Worm (Caenorhabditis elegans) whole organism, L4 larva: ENCODE results near the gene catp-8.
A peak's percentile ranks its signal among the peaks of the same experiment; 100 is the strongest.

Source experiments
- D1046.2 ChIP-seq: fragments of 200-800 bp; sonication (Bioruptor generic); IDR thresholded peaks from 2 replicates; pipeline ENCODE4 v1.3.6; 2022; ENCODE audit warnings: missing genetic modification characterization, missing compliant biosample characterization
- F26F4.8 ChIP-seq: fragments of 200-800 bp; sonication (Bioruptor generic); conservative IDR thresholded peaks from 2 replicates; pipeline ENCODE4 v1.3.6; 2022; ENCODE audit warnings: missing genetic modification characterization, missing compliant biosample characterization
- F44E2.7 ChIP-seq: fragments of 200-800 bp; sonication (Bioruptor generic); IDR thresholded peaks from 2 replicates; pipeline ENCODE4 v2.1.2; 2022; ENCODE audit warnings: missing genetic modification characterization, missing compliant biosample characterization
- F49E8.2 ChIP-seq: sonication (generic microtip); optimal IDR thresholded peaks from 2 replicates; lab custom pipeline; 2016; ENCODE audit warnings: missing compliant biosample characterization, mild to moderate bottlenecking, missing genetic modification characterization, borderline replicate concordance
- Y105C5A.15 ChIP-seq: fragments of 200-800 bp; sonication (Bioruptor generic); IDR thresholded peaks from 2 replicates; pipeline ENCODE4 v1.3.6; 2022; ENCODE audit warnings: missing genetic modification characterization, missing compliant biosample characterization
- Y5F2A.4 ChIP-seq: fragments of 200-800 bp; sonication (Bioruptor generic); optimal IDR thresholded peaks from 2 replicates; lab custom pipeline; 2018; ENCODE audit warnings: mild to moderate bottlenecking, missing genetic modification characterization, missing compliant biosample characterization
- ZK546.5 ChIP-seq, 2 experiments: sonication (generic microtip); optimal IDR thresholded peaks; 2 replicates each; lab custom pipeline; 2017; ENCODE audit warnings: missing biosample characterization in 2 of 2, missing genetic modification characterization in 2 of 2
- aha-1 ChIP-seq: fragments of 150-350 bp; peaks from one replicate; lab custom pipeline; 2014; ENCODE audit warnings: missing biosample characterization, missing genetic modification characterization
- arid-1 ChIP-seq: fragments of 200-800 bp; sonication (Bioruptor generic); conservative IDR thresholded peaks from 2 replicates; pipeline ENCODE4 v1.3.6; 2022; ENCODE audit warnings: missing genetic modification reagents, missing genetic modification characterization, missing compliant biosample characterization
- ceh-44 ChIP-seq: fragments of 200-800 bp; sonication (Bioruptor generic); IDR thresholded peaks from 2 replicates; pipeline ENCODE4 v1.3.6; 2022; ENCODE audit warnings: missing genetic modification reagents, missing genetic modification characterization, missing compliant biosample characterization
- cey-2 ChIP-seq: sonication (generic microtip); optimal IDR thresholded peaks from 3 replicates; lab custom pipeline; 2017; ENCODE audit warnings: missing genetic modification characterization, mild to moderate bottlenecking, missing compliant biosample characterization, antibody characterized with exemption, borderline replicate concordance; ENCODE audit not compliant: insufficient read depth
- duxl-1 ChIP-seq: sonication (generic microtip); optimal IDR thresholded peaks from 2 replicates; lab custom pipeline; 2016; ENCODE audit warnings: mild to moderate bottlenecking, missing genetic modification characterization, moderate library complexity, missing compliant biosample characterization; ENCODE audit not compliant: poor library complexity
- dve-1 ChIP-seq: sonication (generic microtip); optimal IDR thresholded peaks from 2 replicates; lab custom pipeline; 2017; ENCODE audit warnings: antibody characterized with exemption, mild to moderate bottlenecking, missing genetic modification characterization, missing compliant biosample characterization; ENCODE audit not compliant: insufficient read depth
- egl-43 ChIP-seq: fragments of 200-800 bp; sonication (Bioruptor generic); IDR thresholded peaks from 2 replicates; pipeline ENCODE4 v1.3.6; 2022; ENCODE audit warnings: missing genetic modification reagents, missing genetic modification characterization, missing compliant biosample characterization
- hif-1 ChIP-seq, 2 experiments: sonication (generic microtip); optimal IDR thresholded peaks; 2 replicates each; lab custom pipeline; 2016 to 2017; ENCODE audit warnings: missing compliant biosample characterization in 2 of 2, missing genetic modification characterization in 2 of 2, missing genetic modification reagents in 2 of 2, missing genotype in 2 of 2, mild to moderate bottlenecking in 1 of 2
- hlh-30 ChIP-seq: sonication (generic microtip); optimal IDR thresholded peaks from 2 replicates; lab custom pipeline; 2017; ENCODE audit warnings: antibody characterized with exemption, mild to moderate bottlenecking, missing genetic modification characterization, missing compliant biosample characterization; ENCODE audit not compliant: insufficient read depth
- lin-1 ChIP-seq: fragments of 200-800 bp; sonication (Bioruptor generic); IDR thresholded peaks from 2 replicates; pipeline ENCODE4 v1.3.6; 2022; ENCODE audit warnings: missing genetic modification reagents, missing genetic modification characterization, missing compliant biosample characterization
- lin-29 ChIP-seq: fragments of 200-800 bp; sonication (Bioruptor generic); IDR thresholded peaks from 2 replicates; pipeline ENCODE4 v1.3.6; 2022; ENCODE audit warnings: missing genetic modification reagents, missing genetic modification characterization, missing compliant biosample characterization
- lin-38 ChIP-seq: fragments of 200-800 bp; sonication (Bioruptor generic); IDR thresholded peaks from 2 replicates; pipeline ENCODE4 v1.3.6; 2022; ENCODE audit warnings: missing genetic modification reagents, missing genetic modification characterization, missing compliant biosample characterization
- mes-2 ChIP-seq: sonication (generic microtip); optimal IDR thresholded peaks from 2 replicates; lab custom pipeline; 2016; ENCODE audit warnings: missing genotype, mild to moderate bottlenecking, missing genetic modification characterization, missing compliant biosample characterization; ENCODE audit not compliant: poor library complexity, severe bottlenecking
- mxl-2 ChIP-seq: fragments of 200-800 bp; sonication (Bioruptor generic); conservative IDR thresholded peaks from 2 replicates; pipeline ENCODE4 v1.3.6; 2022; ENCODE audit warnings: missing genetic modification reagents, missing genetic modification characterization, missing compliant biosample characterization
- mxl-3 ChIP-seq: fragments of 200-800 bp; sonication (Bioruptor generic); optimal IDR thresholded peaks from 2 replicates; lab custom pipeline; 2018; ENCODE audit warnings: mild to moderate bottlenecking, missing genetic modification characterization, missing compliant biosample characterization
- nhr-111 ChIP-seq: fragments of 200-800 bp; sonication (Bioruptor generic); optimal IDR thresholded peaks from 2 replicates; lab custom pipeline; 2018; ENCODE audit warnings: mild to moderate bottlenecking, missing genetic modification characterization, missing compliant biosample characterization
- nhr-25 ChIP-seq: sonication (generic microtip); optimal IDR thresholded peaks from 2 replicates; lab custom pipeline; 2017; ENCODE audit warnings: missing genetic modification characterization, mild to moderate bottlenecking, missing compliant biosample characterization, antibody characterized with exemption, moderate library complexity, borderline replicate concordance; ENCODE audit not compliant: insufficient read depth
- nhr-28 ChIP-seq: fragments of 150-350 bp; optimal IDR thresholded peaks from 2 replicates; lab custom pipeline; 2014; ENCODE audit warnings: missing biosample characterization, missing genetic modification characterization
- nhr-48 ChIP-seq: sonication (generic microtip); optimal IDR thresholded peaks from 2 replicates; lab custom pipeline; 2016; ENCODE audit warnings: mild to moderate bottlenecking, missing genetic modification characterization, missing compliant biosample characterization
- nhr-76 ChIP-seq: fragments of 150-350 bp; optimal IDR thresholded peaks from 2 replicates; lab custom pipeline; 2014; ENCODE audit warnings: missing biosample characterization, missing genetic modification characterization
- nhr-77 ChIP-seq: fragments of 150-350 bp; optimal IDR thresholded peaks from 2 replicates; lab custom pipeline; 2014; ENCODE audit warnings: missing biosample characterization, missing genetic modification characterization
- spr-1 ChIP-seq: sonication (generic microtip); optimal IDR thresholded peaks from 2 replicates; lab custom pipeline; 2016; ENCODE audit warnings: mild to moderate bottlenecking, missing genetic modification characterization, missing compliant biosample characterization
- spr-3 ChIP-seq: fragments of 200-800 bp; sonication (Bioruptor generic); optimal IDR thresholded peaks from 2 replicates; lab custom pipeline; 2018; ENCODE audit warnings: mild to moderate bottlenecking, missing genetic modification characterization, missing compliant biosample characterization
- tag-97 ChIP-seq: fragments of 200-800 bp; sonication (Bioruptor generic); IDR thresholded peaks from 2 replicates; pipeline ENCODE4 v1.3.6; 2022; ENCODE audit warnings: missing genetic modification characterization, missing compliant biosample characterization
- unc-62 ChIP-seq, 3 experiments: fragments of 150-350 bp in 1 of 3; sonication (generic microtip); optimal IDR thresholded peaks in 2 of 3; peaks in 1 of 3; 1 replicate in 1 of 3; 2 replicates in 2 of 3; lab custom pipeline; 2014 to 2017; ENCODE audit warnings: missing biosample characterization in 3 of 3, missing genetic modification characterization in 3 of 3, missing genetic modification reagents in 3 of 3, missing genotype in 1 of 3
- zag-1 ChIP-seq: fragments of 150-350 bp; optimal IDR thresholded peaks from 2 replicates; lab custom pipeline; 2014; ENCODE audit warnings: missing biosample characterization, missing genetic modification characterization
- zfp-3 ChIP-seq: fragments of 200-800 bp; sonication (Bioruptor generic); conservative IDR thresholded peaks from 2 replicates; pipeline ENCODE4 v1.3.6; 2022; ENCODE audit warnings: missing genetic modification reagents, missing genetic modification characterization, missing compliant biosample characterization
- zip-2 ChIP-seq: fragments of 150-350 bp; optimal IDR thresholded peaks from 2 replicates; lab custom pipeline; 2014; ENCODE audit warnings: missing biosample characterization, missing genetic modification characterization
- ztf-11 ChIP-seq: fragments of 150-350 bp; optimal IDR thresholded peaks from 2 replicates; lab custom pipeline; 2014; ENCODE audit warnings: missing biosample characterization, missing genetic modification characterization

catp-8 gene

DNA sequence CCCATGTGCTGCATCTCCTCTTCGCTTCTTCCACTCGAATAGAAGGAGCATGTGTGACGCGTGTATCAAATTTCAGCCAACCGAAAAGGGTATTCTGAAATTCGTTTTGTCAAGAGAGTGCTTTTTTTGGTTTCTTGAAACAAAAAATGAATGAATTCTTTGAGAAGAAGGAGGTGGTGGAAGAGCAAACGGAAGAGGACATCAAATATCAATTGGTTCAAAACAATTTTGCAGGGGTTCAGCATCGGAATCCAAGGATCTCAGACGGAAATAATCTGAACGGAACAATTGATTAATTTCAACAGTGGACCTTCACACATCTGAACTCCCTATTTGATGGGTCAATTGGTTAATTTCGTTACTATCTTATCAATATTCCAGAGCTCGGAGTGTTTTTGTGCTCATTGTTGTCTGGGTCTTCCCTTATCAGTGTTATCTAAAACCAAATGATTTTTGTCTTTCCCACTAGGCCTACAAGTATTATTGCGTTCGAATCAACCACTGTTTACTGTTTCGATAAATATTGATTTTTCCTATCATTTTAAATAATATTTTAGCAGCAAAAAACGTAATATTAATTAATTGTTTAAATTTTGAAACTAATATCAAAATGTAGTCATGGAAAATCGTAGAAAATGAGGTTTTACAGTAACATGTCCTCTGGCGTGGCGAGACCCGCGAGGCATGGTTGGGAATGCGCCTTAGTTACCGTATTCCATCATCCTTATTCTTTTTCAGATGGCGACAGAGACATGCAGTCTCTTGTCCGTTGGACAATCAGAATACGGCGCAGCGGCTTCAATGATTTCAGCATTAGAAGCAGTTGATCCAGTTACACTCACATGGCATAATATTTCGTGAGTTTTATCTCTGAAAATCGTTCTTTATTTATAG is 9.1 kb downstream of the catp-8 start, which contains the start of the genes C10C6.13 and wht-2 (continued):
- no peak for TF ChIP-seq lin-38 (GFP tag; lab: Robert Waterston, UW)
- TF ChIP-seq nhr-76: no peak
- TF ChIP-seq spr-1: no peak
- TF ChIP-seq ztf-11 (tag; lab: Kevin White, UChicago): no peak
- TF ChIP-seq nhr-77: no peak
- TF ChIP-seq zfp-3 (GFP tag; lab: Robert Waterston, UW): no peak
- peak; percentile 58 for TF ChIP-seq aha-1
- no peak for TF ChIP-seq nhr-25 (tag; lab: Kevin White, UChicago)
- no peak for TF ChIP-seq nhr-48 (tag; lab: Kevin White, UChicago)
- no peak for TF ChIP-seq Y5F2A.4 (GFP tag; lab: Kevin White, UChicago)
- TF ChIP-seq duxl-1 (tag; lab: Kevin White, UChicago): no peak
- TF ChIP-seq lin-1 (GFP tag; lab: Robert Waterston, UW): no peak
- no peak for TF ChIP-seq Y105C5A.15 (GFP tag; lab: Robert Waterston, UW)
- TF ChIP-seq, all 104 proteins: peak for 5

- TF ChIP-seq zag-1 (tag; lab: Kevin White, UChicago) (no peak), ZK546.5 (tag; optimal IDR thresholded peaks at IDR 0.05; lab: Kevin White, UChicago) (no peak), spr-3 (GFP tag; lab: Kevin White, UChicago) (no peak), cey-2 (tag; lab: Kevin White, UChicago) (no peak), nhr-28 (tag; lab: Kevin White, UChicago) (no peak), D1046.2 (GFP tag; lab: Robert Waterston, UW) (no peak)
- TF ChIP-seq, all 104 proteins: peak for 0
Measured at ce11 chrIV:11467413-11467812, 11.6 kb downstream of the catp-8 start, which contains the start of gene C10C6.7. TSS of gene C10C6.7 (minus strand) at chrIV:11467513.

- TF ChIP-seq mes-2 (no peak), arid-1 (GFP tag; lab: Robert Waterston, UW) (no peak), Y105C5A.15 (GFP tag; lab: Robert Waterston, UW) (no peak), nhr-111 (GFP tag; lab: Kevin White, UChicago) (no peak), ceh-44 (GFP tag; lab: Robert Waterston, UW) (no peak), F26F4.8 (GFP tag; lab: Robert Waterston, UW) (no peak), dve-1 (tag; lab: Kevin White, UChicago) (no peak), F49E8.2 (tag; lab: Kevin White, UChicago) (no peak)
Measured at ce11 chrIV:11465125-11465524, 13.9 kb downstream of the catp-8 start, which contains the start of gene C10C6.3. TSS of gene C10C6.3 (minus strand) at chrIV:11465225.

DNA sequence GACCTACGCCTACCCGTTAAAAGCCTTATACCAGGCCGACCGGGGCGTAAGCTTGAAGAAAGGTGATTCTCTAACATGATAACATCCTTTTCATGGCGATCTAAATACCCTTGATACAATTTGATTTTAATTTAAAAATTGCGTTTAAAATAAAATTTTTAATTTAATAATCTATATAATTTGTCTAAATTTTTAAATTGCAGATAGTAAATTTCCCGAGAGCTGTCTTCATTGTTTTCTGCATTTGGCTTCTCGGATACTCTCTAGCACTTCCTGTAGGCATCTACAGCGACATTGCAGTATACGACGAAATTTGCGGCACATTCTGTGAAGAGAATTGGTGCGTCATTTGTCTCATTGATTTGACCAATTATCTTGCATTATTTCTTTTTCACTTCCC is 17.7 kb downstream of the catp-8 start:
- TF ChIP-seq zip-2 (no peak), unc-62 (GFP tag; optimal IDR thresholded peaks at IDR 0.05 in 1 of 2; lab: Kevin White, UChicago) (peak in 1 of 2 experiments; percentile 90), unc-62 (tag; optimal IDR thresholded peaks at IDR 0.05; lab: Kevin White, UChicago) (no peak)

- TF ChIP-seq zfp-3 (GFP tag; lab: Robert Waterston, UW): no peak
- no peak for TF ChIP-seq egl-43 (GFP tag; lab: Robert Waterston, UW)
- no peak for TF ChIP-seq lin-29 (GFP tag; lab: Robert Waterston, UW)
- no peak for TF ChIP-seq tag-97 (GFP tag; lab: Robert Waterston, UW)
- no peak for TF ChIP-seq mxl-3 (GFP tag; lab: Kevin White, UChicago)
- no peak for TF ChIP-seq hif-1 (tag; optimal IDR thresholded peaks at IDR 0.05; lab: Kevin White, UChicago)
- no peak for TF ChIP-seq mxl-2 (GFP tag; lab: Robert Waterston, UW)
- no peak for TF ChIP-seq lin-38 (GFP tag; lab: Robert Waterston, UW)
- no peak for TF ChIP-seq hlh-30 (tag; lab: Kevin White, UChicago)
- TF ChIP-seq F44E2.7 (GFP tag; lab: Robert Waterston, UW): no peak
Measured at ce11 chrIV:11459684-11460083, 19.4 kb downstream of the catp-8 start, which contains the start of gene npr-3. TSS of gene npr-3 (plus strand) at chrIV:11459984.
